Fruit fly (Drosophila melanogaster) whole organism, adult: ENCODE data around the gene CG13258.

ENCODE experiments used
- CG14711 ChIP-seq: fragments of 200-800 bp; sonication (Bioruptor generic); optimal IDR thresholded peaks from 2 replicates; lab custom pipeline; 2018; ENCODE audit warnings: missing biosample characterization, mild to moderate bottlenecking, missing genetic modification characterization, moderate library complexity
- CG7045 ChIP-seq: fragments of 200-800 bp; sonication (Bioruptor generic); optimal IDR thresholded peaks from 2 replicates; lab custom pipeline; 2017; ENCODE audit warnings: missing biosample characterization, mild to moderate bottlenecking, missing genetic modification characterization
- Crg-1 ChIP-seq: fragments of 200-800 bp; sonication (Bioruptor generic); optimal IDR thresholded peaks from 2 replicates; lab custom pipeline; 2016; ENCODE audit warnings: missing biosample characterization, missing genetic modification characterization
- Hr96 ChIP-seq: fragments of 200-800 bp; sonication (Bioruptor generic); optimal IDR thresholded peaks from 2 replicates; lab custom pipeline; 2016; ENCODE audit warnings: missing biosample characterization, missing genetic modification characterization
- kay ChIP-seq: fragments of 200-800 bp; sonication (Bioruptor generic); peaks from one replicate; lab custom pipeline; 2016; ENCODE audit warnings: missing biosample characterization, missing genetic modification characterization, borderline replicate concordance
- tj ChIP-seq: fragments of 200-800 bp; sonication (Bioruptor generic); optimal IDR thresholded peaks from 3 replicates; lab custom pipeline; 2017; ENCODE audit warnings: missing biosample characterization, mild to moderate bottlenecking, missing genetic modification characterization, moderate library complexity
- toe ChIP-seq: fragments of 200-800 bp; sonication (Bioruptor generic); optimal IDR thresholded peaks from 2 replicates; lab custom pipeline; 2016; ENCODE audit warnings: missing biosample characterization, missing genetic modification characterization

- TF ChIP-seq toe (GFP tag; lab: Kevin White, UChicago) (no peak), Hr96 (no peak), CG7045 (GFP tag; lab: Kevin White, UChicago) (no peak), tj (GFP tag; lab: Kevin White, UChicago) (no peak), kay (peak; percentile 52), CG14711 (tag; lab: Kevin White, UChicago) (no peak), Crg-1 (GFP tag; lab: Kevin White, UChicago) (no peak)
Observed at dm6 chr2L:16255232-16256117, 37.4 kb downstream of the CG13258 start.
